Fruit fly (Drosophila melanogaster) whole organism, embryonic: ENCODE data around the gene fig.

ENCODE experiments used
- Atf3 ChIP-seq: fragments of 200-800 bp; sonication (Bioruptor generic); optimal IDR thresholded peaks from 3 replicates; lab custom pipeline; 2016; ENCODE audit warnings: missing biosample characterization, missing genetic modification characterization
- BtbVII ChIP-seq: fragments of 200-800 bp; sonication (Bioruptor generic); optimal IDR thresholded peaks from 3 replicates; lab custom pipeline; 2017; ENCODE audit warnings: missing biosample characterization, mild to moderate bottlenecking, missing genetic modification characterization
- CG12155 ChIP-seq: fragments of 200-800 bp; sonication (Bioruptor generic); optimal IDR thresholded peaks from 3 replicates; lab custom pipeline; 2016; ENCODE audit warnings: missing biosample characterization, missing genetic modification characterization
- CG13287 ChIP-seq: fragments of 200-800 bp; sonication (Bioruptor generic); IDR thresholded peaks from 2 replicates; pipeline ENCODE4 v1.3.6; 2022; ENCODE audit warnings: missing biosample characterization, missing genetic modification characterization; ENCODE audit not compliant: partially characterized antibody
- CG15601 ChIP-seq: fragments of 200-800 bp; sonication (Bioruptor generic); optimal IDR thresholded peaks from 3 replicates; lab custom pipeline; 2019; ENCODE audit warnings: missing biosample characterization, mild to moderate bottlenecking, missing genetic modification characterization, moderate library complexity
- CG17328 ChIP-seq: fragments of 200-800 bp; sonication (Bioruptor generic); IDR thresholded peaks from 2 replicates; pipeline ENCODE4 v1.3.6; 2022; ENCODE audit warnings: missing biosample characterization, missing genetic modification characterization
- CG17568 ChIP-seq: fragments of 200-800 bp; sonication (Bioruptor generic); optimal IDR thresholded peaks from 2 replicates; lab custom pipeline; 2018; ENCODE audit warnings: missing biosample characterization, mild to moderate bottlenecking, missing genetic modification characterization, moderate library complexity
- CG2875 ChIP-seq: fragments of 200-800 bp; sonication (Bioruptor generic); optimal IDR thresholded peaks from 2 replicates; lab custom pipeline; 2017; ENCODE audit warnings: missing biosample characterization, mild to moderate bottlenecking, missing genetic modification characterization, missing genetic modification reagents
- CG32767 ChIP-seq: fragments of 200-800 bp; sonication (Bioruptor generic); IDR thresholded peaks from 2 replicates; pipeline ENCODE4 v1.3.6; 2022; ENCODE audit warnings: missing biosample characterization, missing genetic modification characterization
- CG34224 ChIP-seq: fragments of 200-800 bp; sonication (Bioruptor generic); IDR thresholded peaks from 3 replicates; pipeline ENCODE4 v1.3.6; 2022; ENCODE audit warnings: missing biosample characterization, missing genetic modification characterization; ENCODE audit not compliant: partially characterized antibody
- CG3838 ChIP-seq: fragments of 200-800 bp; sonication (Bioruptor generic); optimal IDR thresholded peaks from 3 replicates; lab custom pipeline; 2016; ENCODE audit warnings: missing biosample characterization, missing genetic modification characterization
- CG4707 ChIP-seq: fragments of 200-800 bp; sonication (Bioruptor generic); optimal IDR thresholded peaks from 2 replicates; lab custom pipeline; 2018; ENCODE audit warnings: missing biosample characterization, mild to moderate bottlenecking, missing genetic modification characterization, moderate library complexity
- CG5953 ChIP-seq: fragments of 200-800 bp; sonication (Bioruptor generic); IDR thresholded peaks from 2 replicates; pipeline ENCODE4 v1.3.6; 2022; ENCODE audit warnings: missing biosample characterization, missing genetic modification characterization
- CG6791 ChIP-seq: fragments of 200-800 bp; sonication (Bioruptor generic); IDR thresholded peaks from 3 replicates; pipeline ENCODE4 v1.3.6; 2022; ENCODE audit warnings: missing biosample characterization, missing genetic modification characterization; ENCODE audit not compliant: partially characterized antibody
- CG8290 ChIP-seq, 3 experiments: fragments of 200-800 bp; sonication (Bioruptor generic); optimal IDR thresholded peaks; 2 replicates each; lab custom pipeline; 2016 to 2019; ENCODE audit warnings: missing biosample characterization in 3 of 3, missing genetic modification characterization in 3 of 3, mild to moderate bottlenecking in 2 of 3, moderate library complexity in 1 of 3
- CG9727 ChIP-seq: fragments of 200-800 bp; sonication (Bioruptor generic); optimal IDR thresholded peaks from 3 replicates; lab custom pipeline; 2017; ENCODE audit warnings: missing biosample characterization, mild to moderate bottlenecking, missing genetic modification characterization
- CG9932 ChIP-seq: fragments of 200-800 bp; sonication (Bioruptor generic); IDR thresholded peaks from 2 replicates; pipeline ENCODE4 v1.3.6; 2022; ENCODE audit warnings: missing biosample characterization, missing genetic modification characterization
- D19A ChIP-seq: fragments of 200-800 bp; optimal IDR thresholded peaks from 3 replicates; lab custom pipeline; 2019; ENCODE audit warnings: missing biosample characterization, mild to moderate bottlenecking, missing genetic modification characterization, moderate library complexity
- Eip74EF ChIP-seq, 2 experiments: fragments of 200-800 bp in 1 of 2; fragments of >200 bp in 1 of 2; sonication (Bioruptor generic) in 1 of 2; optimal IDR thresholded peaks; 2 replicates each; lab custom pipeline; 2017 to 2019; ENCODE audit warnings: missing biosample characterization in 2 of 2, missing genetic modification characterization in 2 of 2, mild to moderate bottlenecking in 1 of 2, moderate library complexity in 1 of 2
- Ets97D ChIP-seq: fragments of 200-800 bp; sonication (Bioruptor generic); optimal IDR thresholded peaks from 3 replicates; lab custom pipeline; 2016; ENCODE audit warnings: missing biosample characterization, missing genetic modification characterization
- Fer1 ChIP-seq: fragments of 200-800 bp; sonication (Bioruptor generic); optimal IDR thresholded peaks from 2 replicates; lab custom pipeline; 2017; ENCODE audit warnings: missing biosample characterization, mild to moderate bottlenecking, missing genetic modification characterization
- Hand ChIP-seq: fragments of 200-800 bp; sonication (Bioruptor generic); optimal IDR thresholded peaks from 2 replicates; lab custom pipeline; 2017; ENCODE audit warnings: mild to moderate bottlenecking, missing biosample characterization, missing genetic modification reagents, missing genetic modification characterization
- Hmx ChIP-seq: fragments of 200-800 bp; sonication (Bioruptor generic); optimal IDR thresholded peaks from 2 replicates; lab custom pipeline; 2016; ENCODE audit warnings: missing biosample characterization, missing genetic modification characterization
- Hr51 ChIP-seq, 2 experiments: fragments of 200-800 bp; sonication (Bioruptor generic); optimal IDR thresholded peaks; 2 replicates in 1 of 2; 3 replicates in 1 of 2; lab custom pipeline; 2016 to 2018; ENCODE audit warnings: missing biosample characterization in 2 of 2, missing genetic modification characterization in 2 of 2, mild to moderate bottlenecking in 1 of 2, moderate library complexity in 1 of 2
- Nf-YC ChIP-seq: fragments of 200-800 bp; optimal IDR thresholded peaks from 3 replicates; lab custom pipeline; 2019; ENCODE audit warnings: missing biosample characterization, mild to moderate bottlenecking, missing genetic modification characterization, moderate library complexity
- Pdp1 ChIP-seq, 2 experiments: fragments of 200-800 bp; sonication (Bioruptor generic); optimal IDR thresholded peaks; 3 replicates each; lab custom pipeline; 2016; ENCODE audit warnings: missing biosample characterization in 2 of 2, missing genetic modification characterization in 2 of 2, mild to moderate bottlenecking in 1 of 2, moderate library complexity in 1 of 2
- ac ChIP-seq: fragments of 200-800 bp; sonication (Bioruptor generic); optimal IDR thresholded peaks from 3 replicates; lab custom pipeline; 2017; ENCODE audit warnings: missing biosample characterization, mild to moderate bottlenecking, missing genetic modification characterization
- amos ChIP-seq: fragments of 200-800 bp; sonication (Bioruptor generic); IDR thresholded peaks from 2 replicates; pipeline ENCODE4 v1.3.6; 2022; ENCODE audit warnings: missing biosample characterization, missing genetic modification characterization; ENCODE audit not compliant: partially characterized antibody
- aop ChIP-seq: fragments of 200-800 bp; sonication (Bioruptor generic); IDR thresholded peaks from 2 replicates; pipeline ENCODE4 v1.3.6; 2022; ENCODE audit warnings: missing biosample characterization, missing genetic modification characterization
- bbx ChIP-seq: fragments of 200-800 bp; sonication (Bioruptor generic); IDR thresholded peaks from 2 replicates; pipeline ENCODE4 v1.3.6; 2022; ENCODE audit warnings: missing biosample characterization, missing genetic modification characterization; ENCODE audit not compliant: partially characterized antibody
- ci ChIP-seq: fragments of 200-800 bp; sonication (Bioruptor generic); IDR thresholded peaks from 3 replicates; pipeline ENCODE4 v1.3.6; 2022; ENCODE audit warnings: missing biosample characterization, missing genetic modification characterization
- crol ChIP-seq: fragments of 200-800 bp; sonication (Bioruptor generic); IDR thresholded peaks from 2 replicates; pipeline ENCODE4 v1.3.6; 2022; ENCODE audit warnings: missing biosample characterization, missing genetic modification characterization
- cwo ChIP-seq: fragments of 200-800 bp; sonication (Bioruptor generic); optimal IDR thresholded peaks from 3 replicates; lab custom pipeline; 2017; ENCODE audit warnings: missing biosample characterization, missing genetic modification characterization, mild to moderate bottlenecking, moderate library complexity, missing genetic modification reagents
- gcm ChIP-seq: fragments of 200-800 bp; sonication (Bioruptor generic); optimal IDR thresholded peaks from 2 replicates; lab custom pipeline; 2019; ENCODE audit warnings: missing biosample characterization, mild to moderate bottlenecking, missing genetic modification characterization, moderate library complexity
- grau ChIP-seq: fragments of 200-800 bp; optimal IDR thresholded peaks from 3 replicates; lab custom pipeline; 2019; ENCODE audit warnings: missing biosample characterization, mild to moderate bottlenecking, missing genetic modification characterization, moderate library complexity
- her ChIP-seq: fragments of 200-800 bp; sonication (Bioruptor generic); optimal IDR thresholded peaks from 2 replicates; lab custom pipeline; 2016; ENCODE audit warnings: missing biosample characterization, missing genetic modification characterization
- insv ChIP-seq, 2 experiments: fragments of 200-800 bp; sonication (Bioruptor generic); optimal IDR thresholded peaks; 3 replicates each; lab custom pipeline; 2016 to 2018; ENCODE audit warnings: missing biosample characterization in 2 of 2, missing genetic modification characterization in 2 of 2
- kni ChIP-seq: fragments of 200-800 bp; sonication (Bioruptor generic); optimal IDR thresholded peaks from 3 replicates; lab custom pipeline; 2017; ENCODE audit warnings: mild to moderate bottlenecking, missing biosample characterization, missing genetic modification reagents, missing genetic modification characterization
- mirr ChIP-seq: fragments of 200-800 bp; sonication (Bioruptor generic); optimal IDR thresholded peaks from 3 replicates; lab custom pipeline; 2018; ENCODE audit warnings: missing biosample characterization, mild to moderate bottlenecking, missing genetic modification characterization
- rib ChIP-seq: fragments of 200-800 bp; sonication (Bioruptor generic); IDR thresholded peaks from 2 replicates; pipeline ENCODE4 v1.3.6; 2022; ENCODE audit warnings: missing biosample characterization, missing genetic modification characterization
- salm ChIP-seq: fragments of 200-800 bp; sonication (Bioruptor generic); optimal IDR thresholded peaks from 2 replicates; lab custom pipeline; 2018; ENCODE audit warnings: missing biosample characterization, mild to moderate bottlenecking, missing genetic modification characterization
- sens ChIP-seq: fragments of 200-800 bp; sonication (Bioruptor generic); peaks from one replicate; lab custom pipeline; 2016; ENCODE audit warnings: missing biosample characterization, missing genetic modification characterization
- sim ChIP-seq: fragments of 200-800 bp; sonication (Bioruptor generic); IDR thresholded peaks from 2 replicates; pipeline ENCODE4 v1.3.6; 2022; ENCODE audit warnings: missing biosample characterization, missing genetic modification characterization
- so ChIP-seq: fragments of 200-800 bp; sonication (Bioruptor generic); IDR thresholded peaks from 3 replicates; pipeline ENCODE4 v1.3.6; 2022; ENCODE audit warnings: missing biosample characterization, missing genetic modification characterization
- twi ChIP-seq: fragments of 200-800 bp; optimal IDR thresholded peaks from 2 replicates; lab custom pipeline; 2019; ENCODE audit warnings: missing biosample characterization, mild to moderate bottlenecking, missing genetic modification characterization, moderate library complexity
- wek ChIP-seq: fragments of 200-800 bp; sonication (Bioruptor generic); optimal IDR thresholded peaks from 3 replicates; lab custom pipeline; 2018; ENCODE audit warnings: missing biosample characterization, mild to moderate bottlenecking, missing genetic modification characterization, moderate library complexity
- z ChIP-seq: fragments of 200-800 bp; sonication (Bioruptor generic); IDR thresholded peaks from 3 replicates; pipeline ENCODE4 v1.3.6; 2022; ENCODE audit warnings: missing biosample characterization, missing genetic modification characterization
- zen2 ChIP-seq: fragments of 200-800 bp; sonication (Bioruptor generic); IDR thresholded peaks from 3 replicates; pipeline ENCODE4 v1.3.6; 2022; ENCODE audit warnings: missing biosample characterization, missing genetic modification characterization; ENCODE audit not compliant: partially characterized antibody

The fig gene

dm6 chr3R:29771645-29772089 is 8.6 kb downstream of the fig start (continued):
- peak; percentile 80 for TF ChIP-seq twi (tag; lab: Kevin White, UChicago)
- peak; percentile 30 for TF ChIP-seq mirr (GFP tag; lab: Kevin White, UChicago)
- peak; percentile 65 for TF ChIP-seq Hand (GFP tag; lab: Kevin White, UChicago)
- TF ChIP-seq Fer1 = peak; percentile 44
- TF ChIP-seq CG2875 (GFP tag; lab: Kevin White, UChicago) = peak; percentile 45
- peak; percentile 100 for TF ChIP-seq z (GFP tag; lab: Robert Waterston, UW)
- TF ChIP-seq CG34224 (GFP tag; lab: Robert Waterston, UW) = peak; percentile 87
- peak; percentile 85 for TF ChIP-seq CG3838 (GFP tag; lab: Kevin White, UChicago)
- TF ChIP-seq so (GFP tag; lab: Robert Waterston, UW) = peak; percentile 51; the same call in 1 of the 3 replicates
- peak; percentile 96 for TF ChIP-seq crol (GFP tag; lab: Robert Waterston, UW)
- TF ChIP-seq sim (GFP tag; lab: Robert Waterston, UW) = 0 out of 2 replicates have a peak, but pooled peaks have one; percentile 12
- no peak for TF ChIP-seq CG9932 (GFP tag; lab: Robert Waterston, UW)
- peak in 1 of 2 experiments; percentile 4 for TF ChIP-seq Hr51 (GFP tag; optimal IDR thresholded peaks at IDR 0.05; lab: Kevin White, UChicago)
- peak; percentile 6 for TF ChIP-seq BtbVII (GFP tag; lab: Kevin White, UChicago)
- TF ChIP-seq her (GFP tag; lab: Kevin White, UChicago) = peak; percentile 46
- TF ChIP-seq ac (GFP tag; lab: Kevin White, UChicago) = no peak
- TF ChIP-seq D19A = peak; percentile 17
- peak; percentile 16 for TF ChIP-seq salm (tag; lab: Kevin White, UChicago)
- TF ChIP-seq rib (GFP tag; lab: Robert Waterston, UW) = 0 out of 2 replicates have a peak, but pooled peaks have one; percentile 33
- no peak for TF ChIP-seq sens
- no peak for TF ChIP-seq Eip74EF (GFP tag; optimal IDR thresholded peaks at IDR 0.05; lab: Kevin White, UChicago)
- TF ChIP-seq amos = peak; percentile 69; the same call in 1 of the 2 replicates
- no peak for TF ChIP-seq CG12155 (GFP tag; lab: Kevin White, UChicago)
- TF ChIP-seq insv (GFP tag; optimal IDR thresholded peaks at IDR 0.05; lab: Kevin White, UChicago) = peak in 1 of 2 experiments; percentile 65
- TF ChIP-seq cwo (GFP tag; lab: Kevin White, UChicago) = peak; percentile 21
- no peak for TF ChIP-seq CG8290 (GFP tag; optimal IDR thresholded peaks at IDR 0.05; lab: Kevin White, UChicago)
- TF ChIP-seq CG8290 (tag; optimal IDR thresholded peaks at IDR 0.05; lab: Kevin White, UChicago) = peak in 1 of 2 experiments; percentile 61
- no peak for TF ChIP-seq Ets97D
- no peak for TF ChIP-seq aop (GFP tag; lab: Robert Waterston, UW)
- TF ChIP-seq gcm (GFP tag; lab: Kevin White, UChicago) = peak; percentile 55
- TF ChIP-seq CG13287 (GFP tag; lab: Robert Waterston, UW) = peak; percentile 68
- peak; percentile 91; the same call in 2 of the 3 replicates for TF ChIP-seq zen2
- peak; percentile 67 for TF ChIP-seq CG4707 (GFP tag; lab: Kevin White, UChicago)
- no peak for TF ChIP-seq CG9727 (GFP tag; lab: Kevin White, UChicago)
- TF ChIP-seq CG15601 (tag; lab: Kevin White, UChicago) = peak; percentile 38
- peak in 1 of 2 experiments; percentile 88 for TF ChIP-seq Pdp1 (GFP tag; optimal IDR thresholded peaks at IDR 0.05; lab: Kevin White, UChicago)
- peak; percentile 80 for TF ChIP-seq bbx (GFP tag; lab: Robert Waterston, UW)
- TF ChIP-seq ci = peak; percentile 61; the same call in 2 of the 3 replicates
- TF ChIP-seq wek (GFP tag; lab: Kevin White, UChicago) = peak; percentile 83
- peak; percentile 31; the same call in 1 of the 2 replicates for TF ChIP-seq CG32767
- no peak for TF ChIP-seq grau (tag; lab: Kevin White, UChicago)
- peak; percentile 6 for TF ChIP-seq Nf-YC (tag; lab: Kevin White, UChicago)
- peak; percentile 76 for TF ChIP-seq kni
- 0 out of 2 replicates have a peak, but pooled peaks have one; percentile 38 for TF ChIP-seq CG5953 (GFP tag; lab: Robert Waterston, UW)
- TF ChIP-seq CG6791 (GFP tag; lab: Robert Waterston, UW) = peak; percentile 6; the same call in 2 of the 3 replicates
- TF ChIP-seq Hmx (GFP tag; lab: Kevin White, UChicago) = no peak
- TF ChIP-seq Atf3 (GFP tag; lab: Kevin White, UChicago) = peak; percentile 11
- TF ChIP-seq CG17568 = peak; percentile 38
- 0 out of 2 replicates have a peak, but pooled peaks have one; percentile 12 for TF ChIP-seq CG17328 (GFP tag; lab: Robert Waterston, UW)
